Worm (Caenorhabditis elegans) whole organism, L4/young adult: ENCODE data around the gene rsp-6.

ENCODE experiments used
- W03F9.2 ChIP-seq: fragments of 150-350 bp; optimal IDR thresholded peaks from 2 replicates; lab custom pipeline; 2014; ENCODE audit warnings: missing biosample characterization, missing genetic modification characterization
- dao-5 ChIP-seq: sonication (generic microtip); optimal IDR thresholded peaks from 2 replicates; lab custom pipeline; 2016; ENCODE audit warnings: missing genotype, missing genetic modification characterization, moderate library complexity, missing compliant biosample characterization
- him-1 ChIP-seq: sonication (generic microtip); optimal IDR thresholded peaks from 2 replicates; lab custom pipeline; 2016; ENCODE audit warnings: missing genotype, missing genetic modification reagents, missing genetic modification characterization, missing compliant biosample characterization

DNA sequence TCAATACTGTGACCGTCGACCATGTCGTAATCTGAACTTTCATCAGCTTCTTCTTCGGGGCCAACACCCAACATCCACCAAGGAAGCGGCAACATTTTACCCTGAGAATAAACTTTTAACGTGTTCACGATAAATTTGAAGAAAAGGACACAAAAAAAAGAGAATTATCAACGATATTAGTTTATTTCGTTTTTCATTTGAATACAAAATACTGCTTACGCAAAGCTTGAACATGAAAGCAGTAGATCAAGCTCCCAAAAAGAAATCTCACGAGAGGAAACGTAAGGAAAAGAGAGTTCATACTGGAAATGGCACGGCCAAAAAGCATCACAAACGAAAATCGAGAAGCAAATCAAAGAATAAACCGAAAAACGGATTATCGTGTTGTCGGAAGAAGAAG is 27.3 kb downstream of the rsp-6 start, which contains the start of the genes C46A5.6 and C46A5.1:
- TF ChIP-seq him-1 (tag; lab: Kevin White, UChicago) (no peak), W03F9.2 (tag; lab: Kevin White, UChicago) (no peak), dao-5 (no peak)
